Worm (Caenorhabditis elegans) whole organism, late embryonic: ENCODE data around the gene ZC374.2.

ENCODE experiments used
- Y22D7AL.16 ChIP-seq: sonication (generic microtip); optimal IDR thresholded peaks from 2 replicates; lab custom pipeline; 2016; ENCODE audit warnings: missing genetic modification characterization, missing compliant biosample characterization
- elt-2 ChIP-seq: sonication (generic microtip); optimal IDR thresholded peaks from 2 replicates; lab custom pipeline; 2016; ENCODE audit warnings: missing genetic modification reagents, missing genetic modification characterization, missing compliant biosample characterization
- ets-4 ChIP-seq: sonication (generic microtip); optimal IDR thresholded peaks from 2 replicates; lab custom pipeline; 2016; ENCODE audit warnings: missing genetic modification characterization, missing compliant biosample characterization
- fkh-10 ChIP-seq: fragments of 150-350 bp; optimal IDR thresholded peaks from 2 replicates; lab custom pipeline; 2014; ENCODE audit warnings: missing biosample characterization, missing genetic modification reagents, missing genetic modification characterization
- hlh-15 ChIP-seq: sonication (generic microtip); optimal IDR thresholded peaks from 2 replicates; lab custom pipeline; 2016; ENCODE audit warnings: missing genetic modification characterization, missing compliant biosample characterization
- hlh-8 ChIP-seq: sonication (generic microtip); optimal IDR thresholded peaks from 2 replicates; lab custom pipeline; 2016; ENCODE audit warnings: missing genotype, missing genetic modification characterization, missing compliant biosample characterization
- mec-3 ChIP-seq: sonication (generic microtip); optimal IDR thresholded peaks from 2 replicates; lab custom pipeline; 2016; ENCODE audit warnings: borderline replicate concordance, missing genetic modification characterization, missing compliant biosample characterization
- odd-2 ChIP-seq: sonication (generic microtip); optimal IDR thresholded peaks from 2 replicates; lab custom pipeline; 2017; ENCODE audit warnings: antibody characterized with exemption, mild to moderate bottlenecking, missing genetic modification characterization, missing compliant biosample characterization
- pha-2 ChIP-seq: sonication (generic microtip); optimal IDR thresholded peaks from 2 replicates; lab custom pipeline; 2017; ENCODE audit warnings: mild to moderate bottlenecking, missing genetic modification characterization, missing compliant biosample characterization
- pha-4 ChIP-seq: fragments of 150-350 bp; optimal IDR thresholded peaks from 2 replicates; lab custom pipeline; 2018; ENCODE audit warnings: missing biosample characterization, missing genetic modification reagents, missing genetic modification characterization
- pqm-1 ChIP-seq: sonication (generic microtip); optimal IDR thresholded peaks from 2 replicates; lab custom pipeline; 2016; ENCODE audit warnings: missing genetic modification characterization, missing compliant biosample characterization
- ref-2 ChIP-seq: sonication (generic microtip); optimal IDR thresholded peaks from 2 replicates; lab custom pipeline; 2016; ENCODE audit warnings: missing genetic modification characterization, missing compliant biosample characterization
- sox-4 ChIP-seq: sonication (generic microtip); optimal IDR thresholded peaks from 2 replicates; lab custom pipeline; 2017; ENCODE audit warnings: mild to moderate bottlenecking, missing genetic modification characterization, inconsistent platforms, missing compliant biosample characterization
- tbx-2 ChIP-seq: sonication (generic microtip); optimal IDR thresholded peaks from 2 replicates; lab custom pipeline; 2016; ENCODE audit warnings: missing genetic modification characterization, missing compliant biosample characterization

DNA sequence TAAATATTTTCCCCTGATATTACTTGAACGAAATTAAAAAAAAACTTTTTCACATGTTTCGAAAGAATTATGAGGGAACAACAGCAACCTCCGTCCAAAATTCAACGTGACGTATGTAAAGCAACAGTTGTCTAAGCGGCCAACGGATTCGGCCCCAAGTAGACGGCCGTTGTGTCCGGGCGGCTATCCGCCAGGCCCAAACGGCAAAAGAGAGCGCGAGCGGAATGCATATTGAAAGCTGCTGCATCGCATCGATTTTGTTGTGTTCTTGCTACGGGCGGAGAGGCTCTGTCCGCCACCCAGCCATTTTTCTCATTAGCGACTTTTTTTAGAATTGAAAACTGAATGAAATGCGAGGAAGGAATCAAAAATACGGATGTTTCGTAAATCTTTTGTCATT, 32.0 kb upstream of the ZC374.2 start:
- no peak for TF ChIP-seq mec-3
- no peak for TF ChIP-seq ref-2 (tag; lab: Kevin White, UChicago)
- TF ChIP-seq Y22D7AL.16 (tag; lab: Kevin White, UChicago) = no peak
- TF ChIP-seq sox-4 (tag; lab: Kevin White, UChicago) = no peak
- no peak for TF ChIP-seq elt-2 (tag; lab: Kevin White, UChicago)
- no peak for TF ChIP-seq hlh-15 (tag; lab: Kevin White, UChicago)
- TF ChIP-seq pqm-1 = no peak
- no peak for TF ChIP-seq fkh-10 (GFP tag; lab: Kevin White, UChicago)
- no peak for TF ChIP-seq pha-4 (tag; lab: Kevin White, UChicago)
- no peak for TF ChIP-seq pha-2 (tag; lab: Kevin White, UChicago)
- no peak for TF ChIP-seq hlh-8
- TF ChIP-seq odd-2 (tag; lab: Kevin White, UChicago) = no peak
- no peak for TF ChIP-seq ets-4 (tag; lab: Kevin White, UChicago)
- TF ChIP-seq tbx-2 = no peak
